Fruit fly (Drosophila melanogaster) whole organism: ENCODE results near the gene bip1.

Experiments
- Dll ChIP-seq: fragments of >200 bp; optimal IDR thresholded peaks from 2 replicates; lab custom pipeline; 2017
- psq ChIP-seq: fragments of >200 bp; optimal IDR thresholded peaks from 2 replicates; lab custom pipeline; 2017
- usp ChIP-seq: fragments of >200 bp; optimal IDR thresholded peaks from 2 replicates; lab custom pipeline; 2017; ENCODE audit warnings: missing biosample characterization, missing genetic modification characterization, mixed read lengths

- TF ChIP-seq usp (GFP tag; lab: Kevin White, UChicago) (no peak), Dll (lab: Kevin White, UChicago) (no peak), psq (lab: Kevin White, UChicago) (no peak)
Observed at dm6 chr3L:8031461-8031860, 27.1 kb downstream of the bip1 start.
